Fruit fly (Drosophila melanogaster): ENCODE data around the gene CG15765.

The CG15765 gene

dm6 chrX:5876584-5876983 is 58.2 kb downstream of the CG15765 start, which contains the start of gene mof (continued):
- TF ChIP-seq chinmo (GFP tag; IDR thresholded peaks at IDR 0.05; ENCODE audit: partially characterized antibody) (peak; percentile 67; the same call in 1 of the 4 replicates), NFAT (GFP tag; IDR thresholded peaks at IDR 0.05) (no peak), repo (GFP tag; optimal IDR thresholded peaks at IDR 0.05) (no peak), HLH3B (GFP tag; IDR thresholded peaks at IDR 0.05) (no peak), CG1024 (GFP tag; IDR thresholded peaks at IDR 0.05) (no peak), CG32532 (GFP tag; IDR thresholded peaks at IDR 0.05) (no peak), ac (GFP tag; optimal IDR thresholded peaks at IDR 0.05) (no peak), vnd (GFP tag; IDR thresholded peaks at IDR 0.05; ENCODE audit: partially characterized antibody) (peak; percentile 76), CG42726 (GFP tag; IDR thresholded peaks at IDR 0.05; ENCODE audit: partially characterized antibody) (no peak), ems (GFP tag; optimal IDR thresholded peaks at IDR 0.05) (no peak), Scr (GFP tag; IDR thresholded peaks at IDR 0.05; ENCODE audit: partially characterized antibody) (peak; percentile 75), ash1 (GFP tag; optimal IDR thresholded peaks at IDR 0.05) (no peak), al (GFP tag; IDR thresholded peaks at IDR 0.05) (no peak), CG14860 (GFP tag; IDR thresholded peaks at IDR 0.05; ENCODE audit: partially characterized antibody) (peak; percentile 80), CG17186 (GFP tag; optimal IDR thresholded peaks at IDR 0.05) (no peak), CG16815 (GFP tag; optimal IDR thresholded peaks at IDR 0.05) (no peak), Atf6 (GFP tag; IDR thresholded peaks at IDR 0.05) (no peak), CG7987 (GFP tag; optimal IDR thresholded peaks at IDR 0.05) (no peak), abd-A (tag; optimal IDR thresholded peaks at IDR 0.05) (no peak), CG11695 (GFP tag; IDR thresholded peaks at IDR 0.05) (no peak), CG2129 (GFP tag; IDR thresholded peaks at IDR 0.05; ENCODE audit: partially characterized antibody) (no peak), GATAe (GFP tag; conservative IDR thresholded peaks at IDR 0.05) (no peak), pum (GFP tag; optimal IDR thresholded peaks at IDR 0.05) (no peak), lola (GFP tag; optimal IDR thresholded peaks at IDR 0.05) (no peak), Dad (GFP tag; optimal IDR thresholded peaks at IDR 0.05) (no peak), Bteb2 (GFP tag; optimal IDR thresholded peaks at IDR 0.05) (no peak), CG2678 (tag; optimal IDR thresholded peaks at IDR 0.05) (no peak), bowl (GFP tag; IDR thresholded peaks at IDR 0.05) (no peak), pros (GFP tag; optimal IDR thresholded peaks at IDR 0.05) (no peak), Sox100B (GFP tag; optimal IDR thresholded peaks at IDR 0.05) (no peak), nerfin-2 (GFP tag; IDR thresholded peaks at IDR 0.05; ENCODE audit: partially characterized antibody) (peak; percentile 86), eyg (GFP tag; optimal IDR thresholded peaks at IDR 0.05) (no peak), Deaf1 (tag; optimal IDR thresholded peaks at IDR 0.05) (no peak), CG18011 (GFP tag; optimal IDR thresholded peaks at IDR 0.05) (no peak), her (GFP tag; optimal IDR thresholded peaks at IDR 0.05) (no peak), ara (GFP tag; IDR thresholded peaks at IDR 0.05) (no peak), ham (GFP tag; IDR thresholded peaks at IDR 0.05) (no peak), fd3F (GFP tag; optimal IDR thresholded peaks at IDR 0.05) (no peak), pnt (GFP tag; optimal IDR thresholded peaks at IDR 0.05) (no peak), CG16863 (GFP tag; optimal IDR thresholded peaks at IDR 0.05) (no peak), lmd (GFP tag; IDR thresholded peaks at IDR 0.05) (no peak), CG12769 (tag; optimal IDR thresholded peaks at IDR 0.05) (no peak), CG7372 (GFP tag; IDR thresholded peaks at IDR 0.05) (no peak), Sox102F (GFP tag; optimal IDR thresholded peaks at IDR 0.05) (no peak), CG2116 (GFP tag; optimal IDR thresholded peaks at IDR 0.05) (peak; percentile 97), CG11398 (GFP tag; optimal IDR thresholded peaks at IDR 0.05) (no peak), jumu (GFP tag; optimal IDR thresholded peaks at IDR 0.05) (no peak), tna (GFP tag; IDR thresholded peaks at IDR 0.05; ENCODE audit: partially characterized antibody) (peak; percentile 62), Trl (optimal IDR thresholded peaks at IDR 0.05) (no peak), Trl (GFP tag; optimal IDR thresholded peaks at IDR 0.05) (no peak), CG8388 (GFP tag; optimal IDR thresholded peaks at IDR 0.05) (no peak)
